Fruit fly (Drosophila melanogaster): ENCODE data around the gene CG11889.
A peak's percentile ranks its signal among the peaks of the same experiment; 100 is the strongest.

The CG11889 gene

DNA sequence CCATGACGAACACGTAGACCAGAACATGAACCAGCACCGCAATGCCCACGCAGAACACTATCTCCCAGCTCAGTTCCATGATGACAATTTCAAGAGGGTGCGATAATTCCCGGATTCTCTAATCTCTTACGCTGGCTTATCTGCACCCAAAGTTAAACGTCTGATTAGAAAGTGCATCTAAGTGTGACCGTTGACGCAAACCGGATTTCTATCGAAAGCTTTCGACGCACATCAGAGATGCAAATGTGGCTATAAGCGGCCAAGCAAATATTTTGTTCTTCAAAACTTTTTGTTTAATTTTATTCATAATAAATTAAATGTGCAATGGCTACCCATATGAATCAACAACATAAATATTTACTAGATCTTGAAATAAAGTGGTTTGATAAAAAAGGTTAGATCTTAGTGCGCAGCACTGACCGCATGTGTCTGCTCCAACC, 7.7 kb upstream of the CG11889 start, which contains the start of the genes Kdsr and CG11858 (continued):
- peak; percentile 33 for TF ChIP-seq scrt (GFP tag; optimal IDR thresholded peaks at IDR 0.05)
- no peak for TF ChIP-seq CG11723 (GFP tag; optimal IDR thresholded peaks at IDR 0.05)
- no peak for TF ChIP-seq prd (optimal IDR thresholded peaks at IDR 0.05)
- TF ChIP-seq prd (GFP tag; IDR thresholded peaks at IDR 0.05) = peak; percentile 85
- no peak for TF ChIP-seq Doc2 (GFP tag; IDR thresholded peaks at IDR 0.05)
- TF ChIP-seq CG12071 (GFP tag; optimal IDR thresholded peaks at IDR 0.05) = no peak
- no peak for TF ChIP-seq CG6765 (GFP tag; optimal IDR thresholded peaks at IDR 0.05)
- peak; percentile 95 for TF ChIP-seq chinmo (GFP tag; IDR thresholded peaks at IDR 0.05; ENCODE audit: partially characterized antibody)
- no peak for TF ChIP-seq Hr78 (GFP tag; optimal IDR thresholded peaks at IDR 0.05)
- peak; percentile 19 for TF ChIP-seq ems (GFP tag; optimal IDR thresholded peaks at IDR 0.05)
- TF ChIP-seq D19A (tag; optimal IDR thresholded peaks at IDR 0.05) = no peak
- TF ChIP-seq CG34224 (GFP tag; IDR thresholded peaks at IDR 0.05; ENCODE audit: partially characterized antibody) = no peak
- TF ChIP-seq CG4424 (GFP tag; optimal IDR thresholded peaks at IDR 0.05) = peak; percentile 56
- no peak for TF ChIP-seq cg (GFP tag; optimal IDR thresholded peaks at IDR 0.05)
- peak; percentile 61; the same call in 1 of the 3 replicates for TF ChIP-seq Dbx (GFP tag; IDR thresholded peaks at IDR 0.05)
- TF ChIP-seq CG3163 (GFP tag; optimal IDR thresholded peaks at IDR 0.05) = peak; percentile 19
- no peak for TF ChIP-seq Kr (GFP tag; optimal IDR thresholded peaks at IDR 0.05)
- TF ChIP-seq bigmax (GFP tag; optimal IDR thresholded peaks at IDR 0.05) = no peak
- peak; percentile 70; the same call in 2 of the 3 replicates for TF ChIP-seq CG34422 (GFP tag; IDR thresholded peaks at IDR 0.05)
- TF ChIP-seq az2 (GFP tag; optimal IDR thresholded peaks at IDR 0.05) = peak; percentile 52
- TF ChIP-seq CG9797 (GFP tag; optimal IDR thresholded peaks at IDR 0.05) = peak; percentile 76
- TF ChIP-seq Abd-B (GFP tag; optimal IDR thresholded peaks at IDR 0.05) = no peak
- peak; percentile 55; the same call in 1 of the 2 replicates for TF ChIP-seq seq (GFP tag; IDR thresholded peaks at IDR 0.05)
- no peak for TF ChIP-seq CG9876 (GFP tag; optimal IDR thresholded peaks at IDR 0.05)
- TF ChIP-seq dati (GFP tag; IDR thresholded peaks at IDR 0.05) = no peak
- TF ChIP-seq Scr (GFP tag; IDR thresholded peaks at IDR 0.05; ENCODE audit: partially characterized antibody) = peak; percentile 40
- no peak for TF ChIP-seq Jarid2 (GFP tag; optimal IDR thresholded peaks at IDR 0.05)
- TF ChIP-seq bsh (GFP tag; optimal IDR thresholded peaks at IDR 0.05) = peak in 1 of 2 experiments; percentile 68
- TF ChIP-seq sna (GFP tag; IDR thresholded peaks at IDR 0.05; ENCODE audit: partially characterized antibody) = no peak
- TF ChIP-seq CG8478 (optimal IDR thresholded peaks at IDR 0.05) = no peak
- TF ChIP-seq CG31224 (GFP tag; IDR thresholded peaks at IDR 0.05) = peak; percentile 42; the same call in 1 of the 2 replicates
- peak; percentile 52 for TF ChIP-seq Drgx (GFP tag; IDR thresholded peaks at IDR 0.05)
- TF ChIP-seq CG13424 (tag; optimal IDR thresholded peaks at IDR 0.05) = peak; percentile 69
- no peak for TF ChIP-seq gt (GFP tag; IDR thresholded peaks at IDR 0.05)
- TF ChIP-seq CG34376 (GFP tag; optimal IDR thresholded peaks at IDR 0.05) = peak; percentile 77
- TF ChIP-seq CG7271 (tag; optimal IDR thresholded peaks at IDR 0.05) = no peak
- TF ChIP-seq nerfin-2 (GFP tag; IDR thresholded peaks at IDR 0.05; ENCODE audit: partially characterized antibody) = no peak
- peak; percentile 25 for TF ChIP-seq CG18619 (GFP tag; optimal IDR thresholded peaks at IDR 0.05)
- peak; percentile 99 for TF ChIP-seq Sry-β (GFP tag; optimal IDR thresholded peaks at IDR 0.05)
- no peak for TF ChIP-seq zen2 (GFP tag; IDR thresholded peaks at IDR 0.05; ENCODE audit: partially characterized antibody)
- peak; percentile 62 for TF ChIP-seq CG18262 (tag; optimal IDR thresholded peaks at IDR 0.05)
- TF ChIP-seq B-H2 (GFP tag; optimal IDR thresholded peaks at IDR 0.05) = peak; percentile 74
- no peak for TF ChIP-seq CkIIα-i1 (GFP tag; IDR thresholded peaks at IDR 0.05)
- TF ChIP-seq esg (GFP tag; conservative IDR thresholded peaks at IDR 0.05) = peak; percentile 36; the same call in 1 of the 2 replicates
- TF ChIP-seq tio (GFP tag; optimal IDR thresholded peaks at IDR 0.05) = no peak
- peak; percentile 52 for TF ChIP-seq dmrt11E (tag; optimal IDR thresholded peaks at IDR 0.05)
- no peak for TF ChIP-seq CG31365 (tag; optimal IDR thresholded peaks at IDR 0.05)
- peak; percentile 9 for TF ChIP-seq tup (GFP tag; optimal IDR thresholded peaks at IDR 0.05)
- TF ChIP-seq HHEX (GFP tag; optimal IDR thresholded peaks at IDR 0.05) = peak; percentile 12
- TF ChIP-seq CG17912 (GFP tag; optimal IDR thresholded peaks at IDR 0.05) = no peak
